Fruit fly (Drosophila melanogaster): Measurements from ENCODE around the gene CG7715.
A peak's percentile ranks its signal among the peaks of the same experiment; 100 is the strongest.

CG7715 gene

dm6 chr3R:18721368-18721767, 6.9 kb downstream of the CG7715 start:
- TF ChIP-seq dl (GFP tag; optimal IDR thresholded peaks at IDR 0.05; ENCODE audit: insufficient read depth in 1 of 2, partially characterized antibody in 2 of 2) (no peak), lola (GFP tag; optimal IDR thresholded peaks at IDR 0.05) (no peak), fru (GFP tag; optimal IDR thresholded peaks at IDR 0.05) (no peak), GATAd (GFP tag; optimal IDR thresholded peaks at IDR 0.05) (no peak), sv (GFP tag; optimal IDR thresholded peaks at IDR 0.05) (no peak), usp (GFP tag; optimal IDR thresholded peaks at IDR 0.05) (no peak), Sp1 (GFP tag; optimal IDR thresholded peaks at IDR 0.05) (no peak), jim (GFP tag; optimal IDR thresholded peaks at IDR 0.05) (no peak), dsf (GFP tag; optimal IDR thresholded peaks at IDR 0.05; ENCODE audit: borderline replicate concordance) (no peak)

dm6 chr3R:18719767-18720341, 8.4 kb downstream of the CG7715 start:
- TF ChIP-seq jim (GFP tag; optimal IDR thresholded peaks at IDR 0.05), result no peak
- no peak for TF ChIP-seq Dif (GFP tag; optimal IDR thresholded peaks at IDR 0.05; ENCODE audit: partially characterized antibody)
- TF ChIP-seq Dfd (GFP tag; optimal IDR thresholded peaks at IDR 0.05), result no peak
- TF ChIP-seq Mio (GFP tag; optimal IDR thresholded peaks at IDR 0.05), result no peak
- no peak for TF ChIP-seq CG32264 (GFP tag; optimal IDR thresholded peaks at IDR 0.05)
- TF ChIP-seq ey (GFP tag; optimal IDR thresholded peaks at IDR 0.05), result peak; percentile 82
- TF ChIP-seq Hr83 (GFP tag; optimal IDR thresholded peaks at IDR 0.05; ENCODE audit: poor library complexity, severe bottlenecking), result no peak
- peak; percentile 83 for TF ChIP-seq HLH106 (tag; optimal IDR thresholded peaks at IDR 0.05)
- no peak for TF ChIP-seq dl (GFP tag; optimal IDR thresholded peaks at IDR 0.05; ENCODE audit: insufficient read depth in 1 of 2, partially characterized antibody in 2 of 2)
- TF ChIP-seq OdsH (GFP tag; optimal IDR thresholded peaks at IDR 0.05), result peak; percentile 74
- no peak for TF ChIP-seq pan (optimal IDR thresholded peaks at IDR 0.05)
- TF ChIP-seq fru (GFP tag; optimal IDR thresholded peaks at IDR 0.05), result peak; percentile 84
- TF ChIP-seq rgr (GFP tag; optimal IDR thresholded peaks at IDR 0.05), result peak; percentile 74
- peak in 1 of 2 experiments; percentile 82 for TF ChIP-seq foxo (GFP tag; optimal IDR thresholded peaks at IDR 0.05)
- TF ChIP-seq sv (GFP tag; optimal IDR thresholded peaks at IDR 0.05), result peak; percentile 80
- no peak for TF ChIP-seq dsf (GFP tag; optimal IDR thresholded peaks at IDR 0.05; ENCODE audit: borderline replicate concordance)
- peak; percentile 59 for TF ChIP-seq CG9705 (GFP tag; optimal IDR thresholded peaks at IDR 0.05)
- TF ChIP-seq tai (GFP tag; optimal IDR thresholded peaks at IDR 0.05), result no peak
- peak; percentile 22 for TF ChIP-seq sage (GFP tag; optimal IDR thresholded peaks at IDR 0.05)
- TF ChIP-seq Vsx2 (GFP tag; optimal IDR thresholded peaks at IDR 0.05; ENCODE audit: partially characterized antibody), result no peak
- peak; percentile 61 for TF ChIP-seq Hnf4 (GFP tag; optimal IDR thresholded peaks at IDR 0.05)
- TF ChIP-seq N (GFP tag; optimal IDR thresholded peaks at IDR 0.05), result no peak
- peak; percentile 39 for TF ChIP-seq dmrt93B (GFP tag; optimal IDR thresholded peaks at IDR 0.05)
- peak; percentile 11 for TF ChIP-seq CrebA (GFP tag; optimal IDR thresholded peaks at IDR 0.05; ENCODE audit: borderline replicate concordance)
- TF ChIP-seq Rel (GFP tag; optimal IDR thresholded peaks at IDR 0.05), result no peak
- peak; percentile 57 for TF ChIP-seq Rel (tag; optimal IDR thresholded peaks at IDR 0.05)
- no peak for TF ChIP-seq Hr78 (GFP tag; optimal IDR thresholded peaks at IDR 0.05)
- TF ChIP-seq Jra (GFP tag; optimal IDR thresholded peaks at IDR 0.05), result peak; percentile 54
- TF ChIP-seq br (GFP tag; optimal IDR thresholded peaks at IDR 0.05), result peak; percentile 71
- TF ChIP-seq h (GFP tag; optimal IDR thresholded peaks at IDR 0.05), result peak; percentile 81
- TF ChIP-seq woc (GFP tag; optimal IDR thresholded peaks at IDR 0.05), result peak; percentile 62
- TF ChIP-seq lola (GFP tag; optimal IDR thresholded peaks at IDR 0.05), result no peak
- peak; percentile 59 for TF ChIP-seq psq (GFP tag; optimal IDR thresholded peaks at IDR 0.05)
- TF ChIP-seq Sp1 (GFP tag; optimal IDR thresholded peaks at IDR 0.05), result peak; percentile 82
- no peak for TF ChIP-seq Myc (optimal IDR thresholded peaks at IDR 0.05)
- no peak for TF ChIP-seq Abd-B (GFP tag; optimal IDR thresholded peaks at IDR 0.05)
- TF ChIP-seq usp (GFP tag; optimal IDR thresholded peaks at IDR 0.05), result no peak
- no peak for TF ChIP-seq GATAd (GFP tag; optimal IDR thresholded peaks at IDR 0.05)
- TF ChIP-seq brk (GFP tag; optimal IDR thresholded peaks at IDR 0.05), result peak; percentile 49

Measured in whole organism, wandering third instar larva.